Fruit fly (Drosophila melanogaster) Kc167 (cell line): ENCODE data around the gene CG15547.

Experiments
- Myc ChIP-seq: fragments of >200 bp; optimal IDR thresholded peaks from 2 replicates; lab custom pipeline; 2017; ENCODE audit warnings: missing external identifiers
- Sin3A ChIP-seq: fragments of >200 bp; optimal IDR thresholded peaks from 2 replicates; lab custom pipeline; 2018; ENCODE audit warnings: missing external identifiers
- h ChIP-seq: fragments of >200 bp; optimal IDR thresholded peaks from 3 replicates; lab custom pipeline; 2018; ENCODE audit warnings: missing external identifiers
- insv ChIP-seq: fragments of >200 bp; optimal IDR thresholded peaks from 3 replicates; lab custom pipeline; 2018; ENCODE audit warnings: missing external identifiers
- psq ChIP-seq: fragments of >200 bp; optimal IDR thresholded peaks from 2 replicates; lab custom pipeline; 2017; ENCODE audit warnings: missing external identifiers
- ttk ChIP-seq: sonication (Bioruptor generic); optimal IDR thresholded peaks from 2 replicates; lab custom pipeline; 2017; ENCODE audit warnings: missing external identifiers

The CG15547 gene

DNA sequence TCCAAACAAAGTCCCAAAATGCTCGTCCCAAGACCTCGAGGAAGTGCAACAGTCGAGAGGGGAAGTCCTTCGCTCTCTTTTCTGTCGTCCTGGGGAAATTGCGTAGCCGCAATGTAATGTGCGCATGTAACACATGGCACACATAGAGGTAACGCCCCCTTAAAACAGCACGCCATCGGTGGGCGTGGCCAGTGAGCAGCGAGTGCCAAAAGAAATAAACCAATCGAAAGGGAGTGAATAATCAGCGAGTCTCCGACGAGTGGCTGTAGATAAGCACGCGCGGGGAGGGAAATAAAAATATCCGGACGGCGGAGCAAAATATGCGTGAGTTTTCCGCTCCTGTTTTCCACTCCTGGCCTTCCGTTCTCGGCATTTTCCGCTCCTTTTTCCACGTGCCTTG, 25.7 kb upstream of the CG15547 start:
- TF ChIP-seq h (lab: Kevin White, UChicago) (no peak), psq (no peak), Sin3A (lab: Kevin White, UChicago) (no peak), Myc (no peak), insv (lab: Kevin White, UChicago) (no peak), ttk (lab: Kevin White, UChicago) (no peak)

DNA sequence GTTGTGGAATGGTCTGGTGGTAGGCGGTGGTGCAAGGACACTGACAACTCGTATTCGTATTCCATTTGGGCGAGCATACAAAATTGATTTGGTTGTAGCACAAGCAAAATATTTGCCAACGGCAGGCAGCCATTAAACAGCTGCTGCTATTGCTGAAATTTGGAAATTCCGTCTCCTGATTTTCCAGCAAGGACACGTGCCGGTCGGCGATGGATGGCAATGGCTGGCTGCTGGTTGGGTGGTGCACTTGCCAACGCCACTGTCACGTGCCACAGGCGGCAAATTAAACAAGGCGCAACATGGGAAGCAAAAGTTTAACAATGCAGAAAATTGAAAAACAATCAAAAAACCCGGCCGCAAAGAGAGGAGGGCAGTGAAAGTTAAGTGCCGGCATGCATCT, 20.7 kb upstream of the CG15547 start:
- TF ChIP-seq insv (lab: Kevin White, UChicago) (no peak), psq (no peak), Sin3A (lab: Kevin White, UChicago) (no peak), h (lab: Kevin White, UChicago) (no peak), Myc (no peak), ttk (lab: Kevin White, UChicago) (no peak)

DNA sequence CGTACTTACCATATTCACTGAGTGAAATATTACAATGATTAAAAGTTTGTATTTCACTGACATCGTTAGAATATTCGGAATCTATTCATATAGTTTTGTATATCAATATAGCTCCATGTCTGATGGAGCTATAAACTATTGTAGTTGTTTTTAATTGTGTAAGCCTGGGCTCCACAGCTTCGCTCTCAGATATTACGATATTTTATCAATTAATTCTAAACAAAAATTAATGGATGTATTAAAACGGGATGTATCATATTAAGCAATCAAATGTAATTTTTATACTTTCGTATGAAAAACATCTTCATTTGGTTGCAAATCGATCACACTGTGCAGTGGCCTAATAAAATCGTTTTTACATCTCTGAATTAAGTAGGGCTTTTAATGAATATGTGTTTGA, 18.8 kb upstream of the CG15547 start, which contains the start of gene CG33483:
TSS of gene CG33483 (minus strand) at position 101 of the 400 bp plus-strand sequence.
- TF ChIP-seq insv (lab: Kevin White, UChicago) = no peak
- no peak for TF ChIP-seq ttk (lab: Kevin White, UChicago)
- TF ChIP-seq Sin3A (lab: Kevin White, UChicago) = no peak
- no peak for TF ChIP-seq h (lab: Kevin White, UChicago)
- no peak for TF ChIP-seq psq
- no peak for TF ChIP-seq Myc

DNA sequence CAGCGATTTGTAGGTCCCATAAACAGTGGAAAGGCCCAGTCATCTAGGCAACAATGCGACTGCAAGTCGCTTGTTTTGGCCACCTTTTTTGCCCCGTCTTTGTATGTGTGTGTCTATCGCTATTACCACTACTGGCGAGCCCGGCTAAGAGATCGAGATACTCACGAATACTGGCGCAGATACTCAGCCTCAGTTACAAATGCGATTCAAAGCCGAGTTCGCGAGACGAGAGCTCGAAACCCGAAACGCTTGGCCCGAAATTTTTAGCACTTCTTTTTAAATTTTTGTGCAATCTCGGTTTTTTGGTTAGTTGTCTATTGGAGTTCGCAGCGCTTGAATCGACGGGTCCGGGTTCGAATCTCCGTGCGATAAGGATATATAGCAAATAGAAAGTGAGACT, 10.4 kb upstream of the CG15547 start, which contains the start of gene Cyp4c3:
TSS of gene Cyp4c3 (plus strand) at position 301 of the 400 bp plus-strand sequence.
- TF ChIP-seq insv (lab: Kevin White, UChicago) (no peak), psq (no peak), Myc (no peak), h (lab: Kevin White, UChicago) (no peak), Sin3A (lab: Kevin White, UChicago) (no peak), ttk (lab: Kevin White, UChicago) (no peak)

DNA sequence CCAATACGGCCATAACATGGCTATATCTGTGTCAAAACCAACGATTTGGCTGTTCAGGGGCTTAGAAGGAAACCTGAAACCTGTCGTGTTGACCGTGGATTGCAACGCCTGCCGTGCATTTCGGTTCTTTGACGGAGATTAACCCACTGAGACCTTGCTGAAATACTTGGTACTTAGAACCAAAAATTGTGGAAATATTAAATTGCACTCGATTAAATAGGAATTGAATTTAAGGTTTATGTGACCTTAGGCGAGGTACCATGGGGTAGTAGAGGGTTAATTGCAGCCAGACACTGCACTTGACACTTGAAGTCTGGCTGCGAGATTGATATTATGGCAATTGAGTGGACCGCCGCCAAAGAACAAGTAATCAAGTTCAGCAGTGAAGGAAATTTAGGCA, 6.7 kb upstream of the CG15547 start:
- TF ChIP-seq Myc (no peak), insv (lab: Kevin White, UChicago) (no peak), ttk (lab: Kevin White, UChicago) (no peak), psq (no peak), h (lab: Kevin White, UChicago) (no peak), Sin3A (lab: Kevin White, UChicago) (no peak)

DNA sequence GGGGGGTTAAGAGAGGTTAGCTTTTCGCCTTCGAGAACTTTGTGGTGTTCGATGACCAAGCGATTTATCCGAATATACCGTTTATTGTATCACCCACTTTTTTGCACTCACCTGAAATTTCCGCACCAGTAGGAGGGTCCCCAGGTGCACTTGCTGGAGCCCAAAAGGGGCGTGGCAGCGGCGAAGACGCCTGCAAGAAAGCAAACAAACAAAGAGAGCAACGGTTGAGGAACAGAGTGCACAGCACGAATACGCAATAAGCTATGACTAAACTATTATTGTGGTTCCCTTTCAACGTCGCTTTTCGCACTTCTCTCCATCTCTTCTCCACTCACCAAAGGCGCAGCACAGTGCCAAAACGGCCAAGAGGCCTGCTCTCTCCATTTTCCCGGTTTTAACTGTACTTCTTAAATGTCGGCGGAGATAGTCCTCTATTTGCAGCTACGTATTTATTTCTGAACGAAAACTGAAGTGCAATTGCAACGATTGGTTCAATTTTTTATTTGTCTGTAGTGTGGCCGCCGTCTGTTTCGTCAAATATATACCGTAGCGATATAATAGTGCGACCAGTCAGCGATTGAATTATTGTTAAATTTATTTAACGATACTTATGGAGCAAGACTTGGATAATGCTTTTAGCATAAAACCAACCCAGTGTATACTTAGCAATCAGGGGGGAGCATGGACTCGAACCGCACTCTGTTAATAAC, 5.4 kb upstream of the CG15547 start, which contains the start of gene Sap-r:
TSS of gene Sap-r (minus strand) at position 513 of the 710 bp plus-strand sequence.
- no peak for TF ChIP-seq Myc
- no peak for TF ChIP-seq ttk (lab: Kevin White, UChicago)
- no peak for TF ChIP-seq Sin3A (lab: Kevin White, UChicago)

DNA sequence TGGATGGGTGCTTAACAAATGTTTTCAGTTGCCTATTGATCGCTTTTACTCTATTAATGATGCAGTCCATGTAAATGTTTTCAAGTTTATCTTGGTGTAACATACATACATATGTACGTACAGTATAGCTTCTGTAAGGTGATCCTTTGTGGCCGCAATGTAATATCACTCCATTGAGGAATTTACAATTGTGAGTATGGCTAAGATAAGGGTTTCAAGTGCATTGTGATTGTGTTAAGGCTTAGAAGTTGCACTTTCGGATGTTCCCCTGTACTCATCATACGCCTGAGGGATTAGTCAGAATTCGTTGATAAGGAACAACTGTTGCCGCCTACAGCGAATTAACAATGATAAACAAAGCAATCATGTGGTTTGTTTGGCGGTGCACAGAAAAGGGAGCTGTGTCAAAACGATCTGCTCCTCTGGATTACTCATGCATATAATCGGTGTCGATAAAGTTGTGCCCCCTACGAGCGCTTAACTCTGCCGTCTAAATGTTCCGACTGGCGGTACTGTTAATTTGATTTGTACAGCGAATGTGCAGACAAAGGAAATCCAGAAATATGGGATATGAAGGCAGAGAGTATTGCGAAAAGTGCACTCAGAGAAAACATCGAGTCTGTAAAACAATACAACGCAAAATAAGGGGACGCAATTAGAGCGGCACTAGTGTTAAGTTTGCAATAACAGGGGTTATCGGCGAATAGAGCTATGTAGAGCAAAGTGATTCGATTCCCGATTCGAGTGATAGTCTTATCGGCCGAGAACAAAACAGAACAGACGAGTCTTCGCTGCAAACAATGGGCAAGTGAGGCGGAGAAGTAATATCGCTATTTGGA, 4.6 kb upstream of the CG15547 start:
- TF ChIP-seq psq = no peak
- TF ChIP-seq Myc = no peak
- no peak for TF ChIP-seq ttk (lab: Kevin White, UChicago)
- TF ChIP-seq h (lab: Kevin White, UChicago) = no peak
- TF ChIP-seq Sin3A (lab: Kevin White, UChicago) = no peak
- no peak for TF ChIP-seq insv (lab: Kevin White, UChicago)

DNA sequence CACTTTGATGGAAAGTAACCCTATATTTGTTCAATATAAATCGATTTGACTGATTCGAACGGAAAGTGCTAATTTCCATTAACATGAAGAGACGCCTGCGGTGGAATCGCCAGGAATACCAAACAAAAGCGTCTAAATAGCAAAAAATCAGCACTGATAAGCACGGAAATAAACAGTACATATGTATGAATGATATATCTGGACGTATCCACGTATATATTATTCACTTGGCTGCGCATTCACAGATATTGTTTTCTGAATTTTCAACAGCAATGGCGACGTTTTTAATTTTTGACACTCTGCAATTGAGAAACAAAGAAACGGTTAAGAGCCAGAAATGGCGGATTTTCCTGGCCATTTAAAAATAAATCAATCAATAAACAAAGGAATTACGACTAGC, 4.0 kb upstream of the CG15547 start:
- no peak for TF ChIP-seq Sin3A (lab: Kevin White, UChicago)
- no peak for TF ChIP-seq ttk (lab: Kevin White, UChicago)
- TF ChIP-seq insv (lab: Kevin White, UChicago) = no peak
- TF ChIP-seq psq = no peak
- TF ChIP-seq Myc = no peak
- no peak for TF ChIP-seq h (lab: Kevin White, UChicago)

DNA sequence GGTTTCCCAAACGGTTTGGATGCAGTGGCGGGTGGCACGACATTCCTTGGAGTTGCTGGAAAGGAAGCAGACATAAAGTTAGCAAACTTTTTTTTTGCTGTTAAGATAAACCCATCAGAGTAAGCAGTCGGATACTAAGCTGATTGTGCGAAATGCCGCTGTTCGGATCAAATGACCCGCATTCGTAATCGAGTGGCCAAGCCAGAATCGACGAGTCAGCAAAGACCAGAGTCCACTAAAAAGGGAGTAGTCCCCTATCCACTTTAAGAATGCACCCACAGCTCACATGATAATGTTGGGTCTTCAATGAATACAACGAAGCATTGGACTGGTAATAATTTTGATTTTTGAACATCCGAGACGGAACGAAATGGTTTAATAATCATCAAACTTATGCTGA, 3.5 kb upstream of the CG15547 start:
- TF ChIP-seq Sin3A (lab: Kevin White, UChicago) (no peak), h (lab: Kevin White, UChicago) (no peak), Myc (no peak), insv (lab: Kevin White, UChicago) (no peak), psq (no peak), ttk (lab: Kevin White, UChicago) (no peak)

DNA sequence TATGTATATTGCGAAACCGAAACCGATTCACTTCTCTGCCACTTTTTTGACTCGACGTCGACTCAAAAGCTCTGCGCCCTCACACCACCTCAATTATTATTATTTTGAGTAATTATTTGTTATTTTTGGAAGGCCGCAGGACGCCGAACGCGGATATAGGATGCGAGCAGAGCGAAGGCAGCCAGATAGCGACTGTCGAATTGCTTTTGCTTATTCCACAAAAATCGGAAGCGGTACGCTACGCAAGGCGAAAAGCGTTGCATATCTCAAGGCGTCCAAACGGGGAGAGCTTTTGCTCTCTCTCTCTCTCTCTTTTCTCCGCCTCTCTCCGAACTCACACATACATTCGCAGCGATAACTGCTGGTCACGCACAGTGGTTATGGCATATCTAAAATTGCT, 2.4 kb downstream of the CG15547 start, which contains the start of gene CG12071:
TSS of gene CG12071 (minus strand) at position 134 of the 400 bp plus-strand sequence.
- TF ChIP-seq h (lab: Kevin White, UChicago) = no peak
- no peak for TF ChIP-seq psq
- TF ChIP-seq Myc = no peak
- no peak for TF ChIP-seq Sin3A (lab: Kevin White, UChicago)
- TF ChIP-seq ttk (lab: Kevin White, UChicago) = no peak
- TF ChIP-seq insv (lab: Kevin White, UChicago) = no peak

DNA sequence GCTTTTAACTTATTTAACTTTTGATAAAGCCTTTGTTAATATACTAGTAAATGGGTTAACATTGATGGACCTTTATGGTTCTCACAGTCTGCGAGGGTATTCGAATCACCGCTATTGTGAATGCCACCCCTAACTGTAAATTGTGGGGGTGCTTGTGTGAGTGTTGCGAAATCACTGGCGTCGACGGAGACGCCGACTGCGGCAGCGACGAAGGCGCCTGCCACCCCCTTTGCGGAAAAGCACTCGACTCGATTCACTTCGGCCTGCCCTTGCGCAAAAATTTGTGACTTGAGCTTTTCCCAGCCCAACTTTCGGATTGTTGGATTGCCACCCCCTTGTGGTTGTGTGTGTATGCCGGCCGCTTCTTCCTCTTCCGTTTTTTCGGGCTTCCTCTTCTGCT, 3.3 kb downstream of the CG15547 start:
- no peak for TF ChIP-seq Sin3A (lab: Kevin White, UChicago)
- no peak for TF ChIP-seq Myc

DNA sequence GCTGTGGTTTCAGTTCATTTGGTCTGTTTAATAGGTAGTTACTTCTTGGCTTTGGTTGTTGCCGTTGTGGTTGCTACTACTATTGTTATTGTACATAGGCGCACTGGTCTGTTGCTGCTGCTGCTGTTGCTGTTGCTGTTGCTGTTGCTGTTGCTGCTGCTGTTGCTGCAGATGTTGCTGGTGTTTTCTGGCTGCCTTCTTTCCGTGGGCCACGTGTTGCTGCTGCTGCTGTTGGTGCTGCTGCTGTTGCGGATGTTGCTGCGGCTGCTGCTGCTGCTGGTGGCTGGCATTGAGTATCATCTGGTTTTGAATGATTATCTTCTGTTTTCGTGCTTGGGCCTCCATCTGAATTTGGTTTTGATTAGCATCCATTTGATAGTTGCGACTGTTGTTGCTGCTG, 5.2 kb downstream of the CG15547 start:
- TF ChIP-seq ttk (lab: Kevin White, UChicago) (no peak), Myc (no peak), Sin3A (lab: Kevin White, UChicago) (no peak), insv (lab: Kevin White, UChicago) (no peak), h (lab: Kevin White, UChicago) (no peak), psq (no peak)
